Fruit fly (Drosophila melanogaster) Kc167 (cell line): ENCODE data around the gene CG13116.

Source experiments
- Sin3A ChIP-seq: fragments of >200 bp; optimal IDR thresholded peaks from 2 replicates; lab custom pipeline; 2018; ENCODE audit warnings: missing external identifiers
- ttk ChIP-seq: sonication (Bioruptor generic); optimal IDR thresholded peaks from 2 replicates; lab custom pipeline; 2017; ENCODE audit warnings: missing external identifiers

DNA sequence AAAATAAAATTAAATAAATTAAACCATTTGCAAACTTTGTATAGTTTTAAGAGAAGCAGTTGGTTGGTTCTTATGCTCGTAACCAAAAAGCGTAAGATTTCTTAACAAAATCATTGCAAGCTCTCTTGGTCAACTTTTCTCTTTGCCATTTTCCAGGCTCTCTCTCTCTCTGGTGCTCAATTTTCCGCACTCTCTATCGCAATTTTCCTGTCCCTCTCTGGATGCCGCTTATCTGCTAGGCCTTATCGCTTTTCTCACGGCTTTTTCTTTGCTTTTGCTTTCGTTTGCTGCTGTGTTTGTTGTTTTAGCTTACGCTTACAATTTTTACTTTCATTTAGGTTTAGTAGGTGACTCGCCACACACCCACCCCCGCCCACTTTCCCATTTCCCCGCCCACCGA lies 14.9 kb downstream of the CG13116 start:
- no peak for TF ChIP-seq ttk
- no peak for TF ChIP-seq Sin3A
